Worm (Caenorhabditis elegans) whole organism, late embryonic: ENCODE data around the gene ugt-33.

Experiments used
- C08G9.2 ChIP-seq: sonication (generic microtip); optimal IDR thresholded peaks from 2 replicates; lab custom pipeline; 2016; ENCODE audit warnings: mild to moderate bottlenecking, missing genetic modification characterization, moderate library complexity, missing compliant biosample characterization
- F13H6.1 ChIP-seq: sonication (generic microtip); optimal IDR thresholded peaks from 2 replicates; lab custom pipeline; 2016; ENCODE audit warnings: missing genetic modification characterization, missing compliant biosample characterization
- K02D7.2 ChIP-seq: sonication (generic microtip); optimal IDR thresholded peaks from 2 replicates; lab custom pipeline; 2017; ENCODE audit warnings: mild to moderate bottlenecking, missing genetic modification characterization, missing compliant biosample characterization
- K09A11.1 ChIP-seq: sonication (generic microtip); optimal IDR thresholded peaks from 2 replicates; lab custom pipeline; 2017; ENCODE audit warnings: antibody characterized with exemption, mild to moderate bottlenecking, missing genetic modification characterization, missing compliant biosample characterization; ENCODE audit not compliant: insufficient read depth
- Y22D7AL.16 ChIP-seq: sonication (generic microtip); optimal IDR thresholded peaks from 2 replicates; lab custom pipeline; 2016; ENCODE audit warnings: missing genetic modification characterization, missing compliant biosample characterization
- ahr-1 ChIP-seq: sonication (generic microtip); optimal IDR thresholded peaks from 2 replicates; lab custom pipeline; 2016; ENCODE audit warnings: missing genetic modification characterization, missing compliant biosample characterization
- ama-1 ChIP-seq: fragments of 150-350 bp; optimal IDR thresholded peaks from 2 replicates; lab custom pipeline; 2014
- ceh-14 ChIP-seq: sonication (generic microtip); optimal IDR thresholded peaks from 2 replicates; lab custom pipeline; 2016; ENCODE audit warnings: missing genotype, missing genetic modification characterization, missing compliant biosample characterization
- ceh-18 ChIP-seq: sonication (generic microtip); optimal IDR thresholded peaks from 2 replicates; lab custom pipeline; 2016; ENCODE audit warnings: missing genetic modification characterization, missing compliant biosample characterization
- ceh-2 ChIP-seq: sonication (generic microtip); optimal IDR thresholded peaks from 2 replicates; lab custom pipeline; 2016; ENCODE audit warnings: missing genotype, missing genetic modification characterization, missing compliant biosample characterization
- ceh-30 ChIP-seq: fragments of 150-350 bp; optimal IDR thresholded peaks from 2 replicates; lab custom pipeline; 2014; ENCODE audit warnings: missing biosample characterization, missing genetic modification characterization
- ceh-31 ChIP-seq: sonication (generic microtip); optimal IDR thresholded peaks from 2 replicates; lab custom pipeline; 2016; ENCODE audit warnings: missing genetic modification characterization, missing compliant biosample characterization
- ceh-34 ChIP-seq: sonication (generic microtip); optimal IDR thresholded peaks from 2 replicates; lab custom pipeline; 2016; ENCODE audit warnings: mild to moderate bottlenecking, missing genetic modification characterization, missing compliant biosample characterization
- ceh-45 ChIP-seq: fragments of 200-800 bp; sonication (Bioruptor generic); IDR thresholded peaks from 2 replicates; pipeline ENCODE4 v1.3.6; 2022; ENCODE audit warnings: missing genetic modification reagents, missing genetic modification characterization, missing compliant biosample characterization
- ceh-48 ChIP-seq: sonication (generic microtip); optimal IDR thresholded peaks from 2 replicates; lab custom pipeline; 2016; ENCODE audit warnings: missing genetic modification characterization, inconsistent platforms, missing compliant biosample characterization
- che-1 ChIP-seq: sonication (generic microtip); optimal IDR thresholded peaks from 2 replicates; lab custom pipeline; 2016; ENCODE audit warnings: mild to moderate bottlenecking, missing genetic modification characterization, missing compliant biosample characterization
- dve-1 ChIP-seq: sonication (generic microtip); optimal IDR thresholded peaks from 2 replicates; lab custom pipeline; 2017; ENCODE audit warnings: antibody characterized with exemption, mild to moderate bottlenecking, missing genetic modification characterization, missing compliant biosample characterization
- elt-2 ChIP-seq: sonication (generic microtip); optimal IDR thresholded peaks from 2 replicates; lab custom pipeline; 2016; ENCODE audit warnings: missing genetic modification reagents, missing genetic modification characterization, missing compliant biosample characterization
- elt-4 ChIP-seq: sonication (generic microtip); optimal IDR thresholded peaks from 2 replicates; lab custom pipeline; 2016; ENCODE audit warnings: missing genetic modification characterization, missing compliant biosample characterization
- fax-1 ChIP-seq: sonication (generic microtip); optimal IDR thresholded peaks from 2 replicates; lab custom pipeline; 2016; ENCODE audit warnings: missing genotype, missing genetic modification characterization, missing compliant biosample characterization
- hlh-13 ChIP-seq: fragments of 200-800 bp; sonication (Bioruptor generic); optimal IDR thresholded peaks from 2 replicates; lab custom pipeline; 2018; ENCODE audit warnings: mild to moderate bottlenecking, missing genetic modification characterization, missing compliant biosample characterization
- hlh-30 ChIP-seq: sonication (generic microtip); optimal IDR thresholded peaks from 2 replicates; lab custom pipeline; 2017; ENCODE audit warnings: antibody characterized with exemption, missing genetic modification characterization, missing compliant biosample characterization; ENCODE audit not compliant: insufficient read depth
- hlh-6 ChIP-seq: sonication (generic microtip); optimal IDR thresholded peaks from 2 replicates; lab custom pipeline; 2016; ENCODE audit warnings: missing genotype, missing genetic modification characterization, missing compliant biosample characterization
- lim-6 ChIP-seq: sonication (generic microtip); optimal IDR thresholded peaks from 2 replicates; lab custom pipeline; 2016; ENCODE audit warnings: missing genetic modification characterization, missing compliant biosample characterization
- lin-11 ChIP-seq: fragments of 200-800 bp; sonication (Bioruptor generic); optimal IDR thresholded peaks from 2 replicates; lab custom pipeline; 2018; ENCODE audit warnings: mild to moderate bottlenecking, missing genetic modification characterization, missing compliant biosample characterization
- madf-2 ChIP-seq: sonication (generic microtip); optimal IDR thresholded peaks from 2 replicates; lab custom pipeline; 2017; ENCODE audit warnings: missing genetic modification characterization, missing compliant biosample characterization
- mec-3 ChIP-seq: sonication (generic microtip); optimal IDR thresholded peaks from 2 replicates; lab custom pipeline; 2016; ENCODE audit warnings: borderline replicate concordance, missing genetic modification characterization, missing compliant biosample characterization
- nfya-1 ChIP-seq: sonication (generic microtip); optimal IDR thresholded peaks from 2 replicates; lab custom pipeline; 2017; ENCODE audit warnings: missing genetic modification characterization, mild to moderate bottlenecking, missing compliant biosample characterization, antibody characterized with exemption, moderate library complexity
- odd-2 ChIP-seq: sonication (generic microtip); optimal IDR thresholded peaks from 2 replicates; lab custom pipeline; 2017; ENCODE audit warnings: antibody characterized with exemption, mild to moderate bottlenecking, missing genetic modification characterization, missing compliant biosample characterization
- pag-3 ChIP-seq: sonication (generic microtip); optimal IDR thresholded peaks from 2 replicates; lab custom pipeline; 2016; ENCODE audit warnings: missing compliant biosample characterization, missing genetic modification characterization, borderline replicate concordance
- pat-9 ChIP-seq: fragments of 200-800 bp; sonication (Bioruptor generic); optimal IDR thresholded peaks from 2 replicates; lab custom pipeline; 2018; ENCODE audit warnings: mild to moderate bottlenecking, missing genetic modification characterization, moderate library complexity, missing compliant biosample characterization
- pax-1 ChIP-seq: fragments of 150-350 bp; optimal IDR thresholded peaks from 2 replicates; lab custom pipeline; 2014; ENCODE audit warnings: missing biosample characterization, missing genetic modification characterization
- pros-1 ChIP-seq: fragments of 150-350 bp; optimal IDR thresholded peaks from 2 replicates; lab custom pipeline; 2014; ENCODE audit warnings: missing biosample characterization, missing genetic modification reagents, missing genetic modification characterization
- ref-2 ChIP-seq: sonication (generic microtip); optimal IDR thresholded peaks from 2 replicates; lab custom pipeline; 2016; ENCODE audit warnings: missing genetic modification characterization, missing compliant biosample characterization
- rnt-1 ChIP-seq: sonication (generic microtip); optimal IDR thresholded peaks from 2 replicates; lab custom pipeline; 2016; ENCODE audit warnings: missing genetic modification characterization, missing compliant biosample characterization
- sdc-2 ChIP-seq: sonication (generic microtip); optimal IDR thresholded peaks from 2 replicates; lab custom pipeline; 2016; ENCODE audit warnings: missing genotype, missing genetic modification characterization, missing compliant biosample characterization
- sox-2 ChIP-seq: fragments of 200-800 bp; sonication (Bioruptor generic); IDR thresholded peaks from 2 replicates; pipeline ENCODE4 v1.3.6; 2022; ENCODE audit warnings: missing genetic modification reagents, missing genetic modification characterization, missing compliant biosample characterization
- sox-4 ChIP-seq: sonication (generic microtip); optimal IDR thresholded peaks from 2 replicates; lab custom pipeline; 2017; ENCODE audit warnings: mild to moderate bottlenecking, missing genetic modification characterization, inconsistent platforms, missing compliant biosample characterization
- syd-9 ChIP-seq: sonication (generic microtip); optimal IDR thresholded peaks from 2 replicates; lab custom pipeline; 2016; ENCODE audit warnings: mild to moderate bottlenecking, missing genetic modification characterization, moderate library complexity, missing compliant biosample characterization
- tbx-2 ChIP-seq: sonication (generic microtip); optimal IDR thresholded peaks from 2 replicates; lab custom pipeline; 2016; ENCODE audit warnings: missing genetic modification characterization, missing compliant biosample characterization
- ttx-3 ChIP-seq: sonication (generic microtip); optimal IDR thresholded peaks from 2 replicates; lab custom pipeline; 2016; ENCODE audit warnings: missing genetic modification reagents, missing genetic modification characterization, missing compliant biosample characterization
- unc-3 ChIP-seq, 2 experiments: fragments of 200-800 bp in 1 of 2; sonication (Bioruptor generic) in 1 of 2; sonication (generic microtip) in 1 of 2; conservative IDR thresholded peaks in 1 of 2; optimal IDR thresholded peaks in 1 of 2; 2 replicates each; pipeline versions ENCODE4 v1.3.6 to Lab custom; 2016 to 2022; ENCODE audit warnings: missing compliant biosample characterization in 2 of 2, missing genetic modification characterization in 2 of 2, missing genetic modification reagents in 1 of 2
- unc-42 ChIP-seq: sonication (generic microtip); optimal IDR thresholded peaks from 2 replicates; lab custom pipeline; 2016; ENCODE audit warnings: missing genotype, missing genetic modification characterization, missing compliant biosample characterization
- unc-55 ChIP-seq: sonication (generic microtip); optimal IDR thresholded peaks from 2 replicates; lab custom pipeline; 2017; ENCODE audit warnings: missing biosample characterization, missing genetic modification reagents, missing genetic modification characterization
- unc-86 ChIP-seq: sonication (generic microtip); optimal IDR thresholded peaks from 2 replicates; lab custom pipeline; 2016; ENCODE audit warnings: missing genetic modification characterization, missing compliant biosample characterization
- ztf-16 ChIP-seq: sonication (generic microtip); optimal IDR thresholded peaks from 2 replicates; lab custom pipeline; 2017; ENCODE audit warnings: missing genetic modification characterization, missing compliant biosample characterization

ugt-33 gene

ce11 chrV:10535325-10535724 is 42.1 kb downstream of the ugt-33 start:
- TF ChIP-seq pag-3 (no peak), F13H6.1 (tag; lab: Kevin White, UChicago) (no peak), hlh-30 (no peak), sox-2 (no peak), ceh-14 (tag; lab: Kevin White, UChicago) (no peak), ceh-30 (tag; lab: Kevin White, UChicago) (no peak), madf-2 (tag; lab: Kevin White, UChicago) (no peak), rnt-1 (tag; lab: Kevin White, UChicago) (no peak)

- TF ChIP-seq pag-3 (no peak), mec-3 (tag; lab: Kevin White, UChicago) (no peak), lin-11 (tag; lab: Kevin White, UChicago) (no peak), F13H6.1 (tag; lab: Kevin White, UChicago) (no peak), madf-2 (tag; lab: Kevin White, UChicago) (no peak), elt-2 (no peak), ceh-31 (tag; lab: Kevin White, UChicago) (no peak), ahr-1 (tag; lab: Kevin White, UChicago) (no peak), unc-42 (no peak), rnt-1 (tag; lab: Kevin White, UChicago) (no peak), ceh-30 (tag; lab: Kevin White, UChicago) (no peak), ceh-34 (tag; lab: Kevin White, UChicago) (no peak), sox-2 (no peak), elt-4 (tag; lab: Kevin White, UChicago) (no peak)
- TF ChIP-seq, all 69 proteins: peak for 0
Observed at ce11 chrV:10536095-10536691, 43.0 kb downstream of the ugt-33 start, which contains the start of gene ppm-1.A. ppm-1.A (minus strand) TSS chrV:10536388.

ce11 chrV:10536808-10537207 is 43.6 kb downstream of the ugt-33 start:
- TF ChIP-seq syd-9 (tag; lab: Kevin White, UChicago), result no peak
- peak; percentile 91 for TF ChIP-seq unc-42
- TF ChIP-seq unc-86 (tag; lab: Kevin White, UChicago), result no peak
- TF ChIP-seq odd-2 (tag; lab: Kevin White, UChicago), result no peak
- TF ChIP-seq elt-2, result peak; percentile 37
- peak; percentile 32 for TF ChIP-seq pros-1 (tag; lab: Kevin White, UChicago)
- TF ChIP-seq ztf-16, result no peak
- peak; percentile 1 for TF ChIP-seq sdc-2 (tag; lab: Kevin White, UChicago)
- TF ChIP-seq ceh-48 (tag; lab: Kevin White, UChicago), result peak; percentile 50
- TF ChIP-seq ahr-1 (tag; lab: Kevin White, UChicago), result no peak
- no peak for TF ChIP-seq pax-1 (tag; lab: Kevin White, UChicago)
- no peak for TF ChIP-seq pat-9 (tag; lab: Kevin White, UChicago)
- peak; percentile 8 for TF ChIP-seq hlh-30
- no peak for TF ChIP-seq unc-3 (GFP tag; conservative IDR thresholded peaks at IDR 0.05; lab: Robert Waterston, UW)
- TF ChIP-seq unc-3 (tag; optimal IDR thresholded peaks at IDR 0.05; lab: Kevin White, UChicago), result no peak
- no peak for TF ChIP-seq hlh-6 (tag; lab: Kevin White, UChicago)
- peak; percentile 63 for TF ChIP-seq rnt-1 (tag; lab: Kevin White, UChicago)
- peak; percentile 35 for TF ChIP-seq dve-1
- TF ChIP-seq ama-1 (lab: Kevin White, UChicago), result no peak
- TF ChIP-seq Y22D7AL.16 (tag; lab: Kevin White, UChicago), result no peak
- TF ChIP-seq ceh-34 (tag; lab: Kevin White, UChicago), result peak; percentile 34
- TF ChIP-seq che-1 (tag; lab: Kevin White, UChicago), result no peak
- TF ChIP-seq ceh-45, result no peak
- TF ChIP-seq lim-6, result no peak
- TF ChIP-seq ttx-3, result no peak
- no peak for TF ChIP-seq sox-4 (tag; lab: Kevin White, UChicago)
- peak; percentile 77 for TF ChIP-seq ceh-31 (tag; lab: Kevin White, UChicago)
- TF ChIP-seq tbx-2 (tag; lab: Kevin White, UChicago), result peak; percentile 67
- peak; percentile 29 for TF ChIP-seq unc-55 (GFP tag; lab: Kevin White, UChicago)
- TF ChIP-seq C08G9.2 (tag; lab: Kevin White, UChicago), result no peak
- TF ChIP-seq K09A11.1 (tag; lab: Kevin White, UChicago), result no peak
- no peak for TF ChIP-seq fax-1
- TF ChIP-seq nfya-1 (tag; lab: Kevin White, UChicago), result peak; percentile 80
- TF ChIP-seq K02D7.2, result no peak
- TF ChIP-seq ceh-18 (tag; lab: Kevin White, UChicago), result peak; percentile 65
- TF ChIP-seq ref-2 (tag; lab: Kevin White, UChicago), result peak; percentile 66
- no peak for TF ChIP-seq ceh-2 (tag; lab: Kevin White, UChicago)
- no peak for TF ChIP-seq hlh-13 (GFP tag; lab: Kevin White, UChicago)
